Fruit fly (Drosophila melanogaster) whole organism, embryonic: ENCODE data around the gene CheA75a.
A peak's percentile ranks its signal among the peaks of the same experiment; 100 is the strongest.

Experiments
- Bgb ChIP-seq: fragments of 200-800 bp; sonication (Bioruptor generic); IDR thresholded peaks from 2 replicates; pipeline ENCODE4 v1.3.6; 2022; ENCODE audit warnings: missing biosample characterization, missing genetic modification characterization; ENCODE audit not compliant: partially characterized antibody
- Blimp-1 ChIP-seq: fragments of 200-800 bp; sonication (Bioruptor generic); optimal IDR thresholded peaks from 3 replicates; lab custom pipeline; 2018; ENCODE audit warnings: missing biosample characterization, missing genetic modification characterization, mild to moderate bottlenecking, moderate library complexity, missing genetic modification reagents
- CG1024 ChIP-seq: fragments of 200-800 bp; sonication (Bioruptor generic); IDR thresholded peaks from 2 replicates; pipeline ENCODE4 v1.3.6; 2022; ENCODE audit warnings: missing biosample characterization, missing genetic modification characterization
- CG12744 ChIP-seq: fragments of 200-800 bp; sonication (Bioruptor generic); optimal IDR thresholded peaks from 2 replicates; lab custom pipeline; 2016; ENCODE audit warnings: missing biosample characterization, missing genetic modification characterization
- CG14667 ChIP-seq: fragments of 200-800 bp; sonication (Bioruptor generic); IDR thresholded peaks from 2 replicates; pipeline ENCODE4 v1.3.6; 2022; ENCODE audit warnings: missing biosample characterization, missing genetic modification characterization
- CG14965 ChIP-seq: fragments of 200-800 bp; sonication (Bioruptor generic); optimal IDR thresholded peaks from 2 replicates; lab custom pipeline; 2016; ENCODE audit warnings: missing biosample characterization, missing genetic modification characterization, borderline replicate concordance
- CG15073 ChIP-seq: fragments of 200-800 bp; sonication (Bioruptor generic); optimal IDR thresholded peaks from 2 replicates; lab custom pipeline; 2016; ENCODE audit warnings: missing biosample characterization, missing genetic modification characterization
- CG1529 ChIP-seq: fragments of 200-800 bp; sonication (Bioruptor generic); optimal IDR thresholded peaks from 3 replicates; lab custom pipeline; 2018; ENCODE audit warnings: missing biosample characterization, missing genetic modification characterization
- CG15601 ChIP-seq: fragments of 200-800 bp; sonication (Bioruptor generic); optimal IDR thresholded peaks from 3 replicates; lab custom pipeline; 2019; ENCODE audit warnings: missing biosample characterization, mild to moderate bottlenecking, missing genetic modification characterization, moderate library complexity
- CG1832 ChIP-seq: fragments of 200-800 bp; sonication (Bioruptor generic); optimal IDR thresholded peaks from 2 replicates; lab custom pipeline; 2017; ENCODE audit warnings: missing biosample characterization, mild to moderate bottlenecking, missing genetic modification characterization, inconsistent platforms
- CG18476 ChIP-seq: fragments of 200-800 bp; sonication (Bioruptor generic); optimal IDR thresholded peaks from 2 replicates; lab custom pipeline; 2016; ENCODE audit warnings: missing biosample characterization, mild to moderate bottlenecking, missing genetic modification characterization
- CG42726 ChIP-seq: fragments of 200-800 bp; sonication (Bioruptor generic); IDR thresholded peaks from 2 replicates; pipeline ENCODE4 v1.3.6; 2022; ENCODE audit warnings: missing biosample characterization, missing genetic modification characterization; ENCODE audit not compliant: partially characterized antibody
- CG7271 ChIP-seq: fragments of 200-800 bp; sonication (Bioruptor generic); optimal IDR thresholded peaks from 2 replicates; lab custom pipeline; 2018; ENCODE audit warnings: missing biosample characterization, mild to moderate bottlenecking, missing genetic modification characterization, moderate library complexity
- CG7372 ChIP-seq: fragments of 200-800 bp; sonication (Bioruptor generic); IDR thresholded peaks from 2 replicates; pipeline ENCODE4 v1.3.6; 2022; ENCODE audit warnings: missing biosample characterization, missing genetic modification characterization
- CG9609 ChIP-seq: fragments of 200-800 bp; sonication (Bioruptor generic); optimal IDR thresholded peaks from 3 replicates; lab custom pipeline; 2016; ENCODE audit warnings: missing biosample characterization, missing genetic modification characterization
- CG9876 ChIP-seq: fragments of 200-800 bp; sonication (Bioruptor generic); optimal IDR thresholded peaks from 2 replicates; lab custom pipeline; 2016; ENCODE audit warnings: missing biosample characterization, missing genetic modification characterization
- CTCF ChIP-seq: fragments of 200-800 bp; sonication (Bioruptor generic); optimal IDR thresholded peaks from 2 replicates; lab custom pipeline; 2017; ENCODE audit warnings: missing biosample characterization, mild to moderate bottlenecking, missing genetic modification characterization, moderate library complexity
- Dfd ChIP-seq, 2 experiments: fragments of >200 bp; optimal IDR thresholded peaks; 2 replicates each; lab custom pipeline; 2017; ENCODE audit warnings: missing biosample characterization in 2 of 2, missing genetic modification characterization in 2 of 2
- Dll ChIP-seq: fragments of 200-800 bp; sonication (Bioruptor generic); IDR thresholded peaks from 4 replicates; pipeline ENCODE4 v1.3.6; 2022; ENCODE audit warnings: missing biosample characterization, missing genetic modification characterization; ENCODE audit not compliant: partially characterized antibody
- ERR ChIP-seq: fragments of 200-800 bp; sonication (Bioruptor generic); optimal IDR thresholded peaks from 2 replicates; lab custom pipeline; 2016; ENCODE audit warnings: missing biosample characterization, missing genetic modification characterization
- Eip74EF ChIP-seq, 2 experiments: fragments of 200-800 bp in 1 of 2; fragments of >200 bp in 1 of 2; sonication (Bioruptor generic) in 1 of 2; optimal IDR thresholded peaks; 2 replicates each; lab custom pipeline; 2017 to 2019; ENCODE audit warnings: missing biosample characterization in 2 of 2, missing genetic modification characterization in 2 of 2, mild to moderate bottlenecking in 1 of 2, moderate library complexity in 1 of 2
- Hmr ChIP-seq: fragments of 200-800 bp; sonication (Bioruptor generic); optimal IDR thresholded peaks from 3 replicates; lab custom pipeline; 2017; ENCODE audit warnings: mild to moderate bottlenecking, missing biosample characterization, missing genetic modification reagents, missing genetic modification characterization
- Hr51 ChIP-seq, 2 experiments: fragments of 200-800 bp; sonication (Bioruptor generic); optimal IDR thresholded peaks; 2 replicates in 1 of 2; 3 replicates in 1 of 2; lab custom pipeline; 2016 to 2018; ENCODE audit warnings: missing biosample characterization in 2 of 2, missing genetic modification characterization in 2 of 2, mild to moderate bottlenecking in 1 of 2, moderate library complexity in 1 of 2
- Hsf ChIP-seq: fragments of 200-800 bp; sonication (Bioruptor generic); optimal IDR thresholded peaks from 3 replicates; lab custom pipeline; 2016; ENCODE audit warnings: missing biosample characterization, missing genetic modification characterization
- MESR4 ChIP-seq: fragments of 200-800 bp; sonication (Bioruptor generic); optimal IDR thresholded peaks from 2 replicates; lab custom pipeline; 2018; ENCODE audit warnings: missing biosample characterization, mild to moderate bottlenecking, missing genetic modification characterization, moderate library complexity
- Med ChIP-seq: fragments of 200-800 bp; sonication (Bioruptor generic); peaks from one replicate; lab custom pipeline; 2016; ENCODE audit warnings: missing biosample characterization, missing genetic modification characterization, mild to moderate bottlenecking, inconsistent platforms, moderate library complexity
- Nf-YC ChIP-seq: fragments of 200-800 bp; optimal IDR thresholded peaks from 3 replicates; lab custom pipeline; 2019; ENCODE audit warnings: missing biosample characterization, mild to moderate bottlenecking, missing genetic modification characterization, moderate library complexity
- Ptx1 ChIP-seq: fragments of 200-800 bp; sonication (Bioruptor generic); IDR thresholded peaks from 2 replicates; pipeline ENCODE4 v1.3.6; 2022; ENCODE audit warnings: missing biosample characterization, missing genetic modification characterization
- Rfx ChIP-seq: fragments of 200-800 bp; sonication (Bioruptor generic); IDR thresholded peaks from 2 replicates; pipeline ENCODE4 v1.3.6; 2022; ENCODE audit warnings: missing biosample characterization, missing genetic modification characterization
- ac ChIP-seq: fragments of 200-800 bp; sonication (Bioruptor generic); optimal IDR thresholded peaks from 3 replicates; lab custom pipeline; 2017; ENCODE audit warnings: missing biosample characterization, mild to moderate bottlenecking, missing genetic modification characterization
- ap ChIP-seq: fragments of 200-800 bp; sonication (Bioruptor generic); IDR thresholded peaks from 2 replicates; pipeline ENCODE4 v1.3.6; 2022; ENCODE audit warnings: missing biosample characterization, missing genetic modification characterization
- bbx ChIP-seq: fragments of 200-800 bp; sonication (Bioruptor generic); IDR thresholded peaks from 2 replicates; pipeline ENCODE4 v1.3.6; 2022; ENCODE audit warnings: missing biosample characterization, missing genetic modification characterization; ENCODE audit not compliant: partially characterized antibody
- cato ChIP-seq: fragments of 200-800 bp; sonication (Bioruptor generic); optimal IDR thresholded peaks from 2 replicates; lab custom pipeline; 2016; ENCODE audit warnings: missing biosample characterization, missing genetic modification characterization, borderline replicate concordance
- chm ChIP-seq: fragments of 200-800 bp; sonication (Bioruptor generic); IDR thresholded peaks from 2 replicates; pipeline ENCODE4 v1.3.6; 2022; ENCODE audit warnings: missing biosample characterization, missing genetic modification characterization
- crc ChIP-seq: fragments of 200-800 bp; sonication (Bioruptor generic); optimal IDR thresholded peaks from 2 replicates; lab custom pipeline; 2016; ENCODE audit warnings: missing biosample characterization, missing genetic modification characterization
- dan ChIP-seq: fragments of 200-800 bp; sonication (Bioruptor generic); IDR thresholded peaks from 2 replicates; pipeline ENCODE4 v1.3.6; 2022; ENCODE audit warnings: missing biosample characterization, missing genetic modification characterization
- danr ChIP-seq: fragments of 200-800 bp; sonication (Bioruptor generic); IDR thresholded peaks from 2 replicates; pipeline ENCODE4 v1.3.6; 2022; ENCODE audit warnings: missing biosample characterization, missing genetic modification characterization
- dmrt99B ChIP-seq: fragments of 200-800 bp; sonication (Bioruptor generic); optimal IDR thresholded peaks from 2 replicates; lab custom pipeline; 2018; ENCODE audit warnings: missing biosample characterization, mild to moderate bottlenecking, missing genetic modification characterization, moderate library complexity
- fd102C ChIP-seq: fragments of 200-800 bp; sonication (Bioruptor generic); optimal IDR thresholded peaks from 2 replicates; lab custom pipeline; 2018; ENCODE audit warnings: missing biosample characterization, mild to moderate bottlenecking, missing genetic modification characterization, moderate library complexity
- fd64A ChIP-seq: fragments of 200-800 bp; sonication (Bioruptor generic); optimal IDR thresholded peaks from 3 replicates; lab custom pipeline; 2018; ENCODE audit warnings: missing biosample characterization, mild to moderate bottlenecking, missing genetic modification characterization
- gro ChIP-seq: fragments of 200-800 bp; sonication (Bioruptor generic); optimal IDR thresholded peaks from 2 replicates; lab custom pipeline; 2016; ENCODE audit warnings: missing biosample characterization, missing genetic modification characterization
- gsb-n ChIP-seq: fragments of 200-800 bp; sonication (Bioruptor generic); optimal IDR thresholded peaks from 3 replicates; lab custom pipeline; 2018; ENCODE audit warnings: missing biosample characterization, mild to moderate bottlenecking, missing genetic modification characterization
- pan ChIP-seq, 4 experiments: fragments of >200 bp in 3 of 4; fragments of 200-800 bp in 1 of 4; sonication (Bioruptor generic) in 1 of 4; optimal IDR thresholded peaks in 3 of 4; IDR thresholded peaks in 1 of 4; 2 replicates each; pipeline versions ENCODE4 v1.3.6 to Lab custom; 2017 to 2022; ENCODE audit warnings: missing biosample characterization in 2 of 4, missing genetic modification characterization in 2 of 4, mixed read lengths in 1 of 4
- pho ChIP-seq: fragments of 200-800 bp; sonication (Bioruptor generic); optimal IDR thresholded peaks from 2 replicates; lab custom pipeline; 2016; ENCODE audit warnings: missing biosample characterization, missing genetic modification characterization
- scrt ChIP-seq: fragments of 200-800 bp; sonication (Bioruptor generic); optimal IDR thresholded peaks from 2 replicates; lab custom pipeline; 2018; ENCODE audit warnings: missing biosample characterization, mild to moderate bottlenecking, missing genetic modification characterization, moderate library complexity
- sna ChIP-seq: fragments of 200-800 bp; sonication (Bioruptor generic); IDR thresholded peaks from 2 replicates; pipeline ENCODE4 v1.3.6; 2022; ENCODE audit warnings: missing biosample characterization, missing genetic modification characterization; ENCODE audit not compliant: partially characterized antibody
- sob ChIP-seq: fragments of 200-800 bp; sonication (Bioruptor generic); IDR thresholded peaks from 2 replicates; pipeline ENCODE4 v1.3.6; 2022; ENCODE audit warnings: missing biosample characterization, missing genetic modification characterization
- tap ChIP-seq: fragments of 200-800 bp; optimal IDR thresholded peaks from 3 replicates; lab custom pipeline; 2019; ENCODE audit warnings: missing biosample characterization, mild to moderate bottlenecking, missing genetic modification characterization, moderate library complexity

The CheA75a gene

DNA sequence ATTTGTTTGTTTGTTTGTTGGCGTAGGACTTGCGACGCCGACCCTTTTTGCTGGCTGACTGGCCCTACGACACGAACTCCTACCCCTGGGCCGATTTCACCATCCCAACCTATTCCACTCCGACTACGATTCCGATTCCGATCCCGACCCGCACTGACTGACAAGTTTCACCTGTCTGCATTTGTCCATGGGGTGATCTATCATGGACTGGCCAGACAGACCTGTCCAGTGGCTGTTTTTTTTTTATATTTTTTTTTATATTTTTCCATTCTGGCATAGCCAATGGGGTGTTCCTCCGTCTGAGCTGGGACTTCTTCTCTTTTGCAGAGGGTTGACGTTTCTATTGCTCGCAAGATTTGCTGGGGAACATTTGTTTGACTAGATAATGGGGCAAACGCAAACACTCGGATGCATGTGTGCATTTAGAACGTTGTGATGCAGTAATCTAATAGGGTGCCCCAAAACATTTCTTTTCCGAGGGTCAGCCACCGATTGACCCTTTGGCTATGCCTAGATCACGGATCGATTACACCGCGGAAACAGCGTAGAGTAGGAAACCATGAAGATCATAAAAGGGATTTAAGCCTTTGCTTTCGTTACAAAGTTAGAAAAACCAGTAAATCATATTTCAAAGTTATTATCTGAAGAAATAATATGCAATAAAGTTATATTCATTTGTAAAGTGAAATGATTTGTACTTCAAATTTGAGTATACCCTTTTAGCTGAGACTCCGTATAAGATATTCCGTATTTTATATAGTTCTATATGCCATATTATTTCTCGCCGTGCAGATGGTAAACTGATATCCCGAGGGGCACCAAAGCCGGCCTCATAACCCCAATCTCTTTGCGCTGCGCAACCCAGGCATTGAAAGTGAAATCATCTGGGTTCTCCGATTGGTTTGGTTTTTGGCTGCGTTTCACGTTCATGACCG lies 26.2 kb upstream of the CheA75a start (continued):
- TF ChIP-seq CTCF (GFP tag; lab: Kevin White, UChicago) (no peak), gro (no peak), dan (no peak), Bgb (GFP tag; lab: Robert Waterston, UW) (no peak), CG15601 (tag; lab: Kevin White, UChicago) (peak; percentile 67), Hr51 (GFP tag; optimal IDR thresholded peaks at IDR 0.05; lab: Kevin White, UChicago) (peak in 1 of 2 experiments; percentile 35), CG1024 (GFP tag; lab: Robert Waterston, UW) (no peak), CG7271 (no peak), fd102C (GFP tag; lab: Kevin White, UChicago) (no peak), CG18476 (GFP tag; lab: Kevin White, UChicago) (no peak), sna (GFP tag; lab: Robert Waterston, UW) (no peak), bbx (GFP tag; lab: Robert Waterston, UW) (no peak), MESR4 (GFP tag; lab: Kevin White, UChicago) (no peak), CG1529 (GFP tag; lab: Kevin White, UChicago) (peak; percentile 62), scrt (GFP tag; lab: Kevin White, UChicago) (no peak), tap (no peak), CG9609 (GFP tag; lab: Kevin White, UChicago) (peak; percentile 15), Nf-YC (tag; lab: Kevin White, UChicago) (no peak), cato (GFP tag; lab: Kevin White, UChicago) (peak; percentile 37), CG7372 (no peak), pan (optimal IDR thresholded peaks at IDR 0.05; lab: Kevin White, UChicago) (no peak), pan (GFP tag; optimal IDR thresholded peaks at IDR 0.05 in 1 of 2, IDR thresholded peaks at IDR 0.05 in 1 of 2) (no peak), pho (GFP tag; lab: Kevin White, UChicago) (no peak), Rfx (GFP tag; lab: Robert Waterston, UW) (no peak), CG15073 (GFP tag; lab: Kevin White, UChicago) (no peak), Dfd (GFP tag; optimal IDR thresholded peaks at IDR 0.05; lab: Kevin White, UChicago) (no peak), Hsf (GFP tag; lab: Kevin White, UChicago) (peak; percentile 52), CG14965 (GFP tag; lab: Kevin White, UChicago) (peak; percentile 6), Blimp-1 (peak; percentile 97), ERR (GFP tag; lab: Kevin White, UChicago) (no peak), CG1832 (no peak), Ptx1 (GFP tag; lab: Robert Waterston, UW) (peak; percentile 14; the same call in 1 of the 2 replicates), Med (GFP tag; lab: Kevin White, UChicago) (peak; percentile 67), crc (no peak), CG12744 (GFP tag; lab: Kevin White, UChicago) (no peak), Dll (GFP tag; lab: Robert Waterston, UW) (no peak), gsb-n (tag; lab: Kevin White, UChicago) (peak; percentile 77), danr (GFP tag; lab: Robert Waterston, UW) (0 out of 2 replicates have a peak, but pooled peaks have one; percentile 38), Eip74EF (GFP tag; optimal IDR thresholded peaks at IDR 0.05; lab: Kevin White, UChicago) (peak in 1 of 2 experiments; percentile 40), ap (GFP tag; lab: Robert Waterston, UW) (no peak), chm (no peak), sob (GFP tag; lab: Robert Waterston, UW) (no peak), CG42726 (GFP tag; lab: Robert Waterston, UW) (no peak), CG14667 (GFP tag; lab: Robert Waterston, UW) (no peak), ac (GFP tag; lab: Kevin White, UChicago) (peak; percentile 55), CG9876 (GFP tag; lab: Kevin White, UChicago) (no peak), dmrt99B (peak; percentile 35), Hmr (GFP tag; lab: Kevin White, UChicago) (no peak), fd64A (peak; percentile 21)
